Fruit fly (Drosophila melanogaster) whole organism, embryonic: ENCODE results near the gene CG15548.

ENCODE experiments used
- CG14860 ChIP-seq: fragments of 200-800 bp; sonication (Bioruptor generic); IDR thresholded peaks from 3 replicates; pipeline ENCODE4 v1.3.6; 2022; ENCODE audit warnings: missing biosample characterization, missing genetic modification characterization; ENCODE audit not compliant: partially characterized antibody
- CG33557 ChIP-seq: fragments of 200-800 bp; sonication (Bioruptor generic); optimal IDR thresholded peaks from 2 replicates; lab custom pipeline; 2019; ENCODE audit warnings: missing biosample characterization, mild to moderate bottlenecking, missing genetic modification characterization, moderate library complexity
- CG4424 ChIP-seq: fragments of 200-800 bp; sonication (Bioruptor generic); optimal IDR thresholded peaks from 3 replicates; lab custom pipeline; 2016; ENCODE audit warnings: missing biosample characterization, missing genetic modification characterization
- CG6854 ChIP-seq: fragments of 200-800 bp; sonication (Bioruptor generic); optimal IDR thresholded peaks from 3 replicates; lab custom pipeline; 2017; ENCODE audit warnings: missing biosample characterization, mild to moderate bottlenecking, missing genetic modification characterization
- CG7987 ChIP-seq: fragments of 200-800 bp; sonication (Bioruptor generic); optimal IDR thresholded peaks from 2 replicates; lab custom pipeline; 2018; ENCODE audit warnings: missing biosample characterization, mild to moderate bottlenecking, missing genetic modification characterization, moderate library complexity
- CG9215 ChIP-seq: fragments of 200-800 bp; sonication (Bioruptor generic); IDR thresholded peaks from 2 replicates; pipeline ENCODE4 v1.3.6; 2022; ENCODE audit warnings: missing biosample characterization, missing genetic modification characterization
- Ravus ChIP-seq: fragments of 200-800 bp; sonication (Bioruptor generic); IDR thresholded peaks from 2 replicates; pipeline ENCODE4 v1.3.6; 2022; ENCODE audit warnings: missing biosample characterization, missing genetic modification characterization
- bsh ChIP-seq, 2 experiments: fragments of 200-800 bp; sonication (Bioruptor generic); optimal IDR thresholded peaks; 2 replicates each; lab custom pipeline; 2017 to 2018; ENCODE audit warnings: mild to moderate bottlenecking in 2 of 2, missing biosample characterization in 2 of 2, missing genetic modification characterization in 2 of 2, moderate library complexity in 1 of 2
- peb ChIP-seq: fragments of 200-800 bp; sonication (Bioruptor generic); IDR thresholded peaks from 2 replicates; pipeline ENCODE4 v1.3.6; 2022; ENCODE audit warnings: missing biosample characterization, missing genetic modification characterization
- pros ChIP-seq: fragments of 200-800 bp; sonication (Bioruptor generic); optimal IDR thresholded peaks from 3 replicates; lab custom pipeline; 2019; ENCODE audit warnings: missing biosample characterization, mild to moderate bottlenecking, missing genetic modification characterization, moderate library complexity
- usp ChIP-seq: fragments of >200 bp; optimal IDR thresholded peaks from 2 replicates; lab custom pipeline; 2017; ENCODE audit warnings: missing biosample characterization, missing genetic modification characterization
- wor ChIP-seq: fragments of 200-800 bp; sonication (Bioruptor generic); IDR thresholded peaks from 2 replicates; pipeline ENCODE4 v1.3.6; 2022; ENCODE audit warnings: missing biosample characterization, missing genetic modification characterization

dm6 chr3R:30936407-30936806 lies 23.1 kb upstream of the CG15548 start, which contains the start of gene CG15549:
- TF ChIP-seq CG33557 (no peak), pros (GFP tag; lab: Kevin White, UChicago) (no peak), CG9215 (no peak), CG4424 (GFP tag; lab: Kevin White, UChicago) (no peak), bsh (GFP tag; optimal IDR thresholded peaks at IDR 0.05; lab: Kevin White, UChicago) (no peak), CG14860 (GFP tag; lab: Robert Waterston, UW) (no peak), wor (GFP tag; lab: Robert Waterston, UW) (no peak), CG6854 (no peak), usp (GFP tag; lab: Kevin White, UChicago) (no peak), CG7987 (no peak), Ravus (no peak), peb (GFP tag; lab: Robert Waterston, UW) (no peak)
